Fruit fly (Drosophila melanogaster): Measurements from ENCODE around the gene indra.
A peak's percentile ranks its signal among the peaks of the same experiment; 100 is the strongest.

The indra gene

dm6 chr3L:1300076-1300635 is 42.0 kb downstream of the indra start (continued):
- TF ChIP-seq CG15011 (GFP tag; optimal IDR thresholded peaks at IDR 0.05) (peak; percentile 79), pb (GFP tag; optimal IDR thresholded peaks at IDR 0.05) (no peak), crc (GFP tag; optimal IDR thresholded peaks at IDR 0.05) (no peak), CG18764 (GFP tag; optimal IDR thresholded peaks at IDR 0.05) (peak; percentile 65), CG18262 (tag; optimal IDR thresholded peaks at IDR 0.05) (peak; percentile 94), caup (GFP tag; optimal IDR thresholded peaks at IDR 0.05; ENCODE audit: severe bottlenecking) (peak; percentile 77), CG11560 (tag; IDR thresholded peaks at IDR 0.05) (0 out of 3 replicates have a peak, but pooled peaks have one; percentile 48), Opbp (GFP tag; IDR thresholded peaks at IDR 0.05; ENCODE audit: partially characterized antibody) (no peak), ap (GFP tag; IDR thresholded peaks at IDR 0.05) (peak; percentile 45), Fer3 (tag; optimal IDR thresholded peaks at IDR 0.05) (peak; percentile 81), fd96Cb (tag; optimal IDR thresholded peaks at IDR 0.05) (peak; percentile 85), Ravus (GFP tag; IDR thresholded peaks at IDR 0.05) (peak; percentile 13; the same call in 1 of the 2 replicates), pan (optimal IDR thresholded peaks at IDR 0.05) (no peak), pan (GFP tag; optimal IDR thresholded peaks at IDR 0.05 in 1 of 2, IDR thresholded peaks at IDR 0.05 in 1 of 2) (peak in 1 of 2 experiments; percentile 82), onecut (GFP tag; IDR thresholded peaks at IDR 0.05) (peak; percentile 64), Dp (GFP tag; optimal IDR thresholded peaks at IDR 0.05) (no peak), eve (GFP tag; optimal IDR thresholded peaks at IDR 0.05) (no peak), nerfin-1 (tag; optimal IDR thresholded peaks at IDR 0.05) (peak; percentile 78), CrebB (tag; optimal IDR thresholded peaks at IDR 0.05) (peak; percentile 58), Ada2b (GFP tag; IDR thresholded peaks at IDR 0.05) (no peak), CG15696 (tag; optimal IDR thresholded peaks at IDR 0.05) (peak; percentile 86), Max (GFP tag; optimal IDR thresholded peaks at IDR 0.05) (peak; percentile 80), bowl (GFP tag; IDR thresholded peaks at IDR 0.05) (peak; percentile 58; the same call in 1 of the 2 replicates), nerfin-2 (GFP tag; IDR thresholded peaks at IDR 0.05; ENCODE audit: partially characterized antibody) (no peak), dimm (GFP tag; IDR thresholded peaks at IDR 0.05) (no peak), CG2199 (GFP tag; IDR thresholded peaks at IDR 0.05) (0 out of 3 replicates have a peak, but pooled peaks have one; percentile 54), CG15601 (tag; optimal IDR thresholded peaks at IDR 0.05) (peak; percentile 86), Dll (GFP tag; IDR thresholded peaks at IDR 0.05; ENCODE audit: partially characterized antibody) (no peak), GATAe (GFP tag; conservative IDR thresholded peaks at IDR 0.05) (no peak), CG2678 (tag; optimal IDR thresholded peaks at IDR 0.05) (peak; percentile 90), Scr (GFP tag; IDR thresholded peaks at IDR 0.05; ENCODE audit: partially characterized antibody) (no peak), wek (GFP tag; optimal IDR thresholded peaks at IDR 0.05) (peak; percentile 11), Bdp1 (GFP tag; optimal IDR thresholded peaks at IDR 0.05) (peak; percentile 12), prd (optimal IDR thresholded peaks at IDR 0.05) (no peak), prd (GFP tag; IDR thresholded peaks at IDR 0.05) (peak; percentile 89), CG12391 (tag; optimal IDR thresholded peaks at IDR 0.05) (peak; percentile 92), cas (GFP tag; IDR thresholded peaks at IDR 0.05) (no peak), CG12236 (GFP tag; optimal IDR thresholded peaks at IDR 0.05) (peak; percentile 4)

- TF ChIP-seq Meics (GFP tag; optimal IDR thresholded peaks at IDR 0.05) (no peak), sug (tag; optimal IDR thresholded peaks at IDR 0.05) (peak; percentile 40), odd (GFP tag; optimal IDR thresholded peaks at IDR 0.05) (no peak), tna (GFP tag; IDR thresholded peaks at IDR 0.05; ENCODE audit: partially characterized antibody) (no peak), Mad (GFP tag; optimal IDR thresholded peaks at IDR 0.05) (no peak), CG32532 (GFP tag; IDR thresholded peaks at IDR 0.05) (0 out of 2 replicates have a peak, but pooled peaks have one; percentile 52), Dip2 (GFP tag; IDR thresholded peaks at IDR 0.05) (no peak), CG17802 (tag; optimal IDR thresholded peaks at IDR 0.05) (no peak), Bteb2 (GFP tag; optimal IDR thresholded peaks at IDR 0.05) (no peak), Fer1 (GFP tag; optimal IDR thresholded peaks at IDR 0.05) (peak; percentile 35), Aef1 (GFP tag; IDR thresholded peaks at IDR 0.05) (0 out of 3 replicates have a peak, but pooled peaks have one; percentile 24), bbx (GFP tag; IDR thresholded peaks at IDR 0.05; ENCODE audit: partially characterized antibody) (no peak; the same call in 1 of the 2 replicates), CG14710 (tag; optimal IDR thresholded peaks at IDR 0.05) (peak; percentile 36), ara (GFP tag; IDR thresholded peaks at IDR 0.05) (no peak)
Observed at dm6 chr3L:1298509-1298908, 43.7 kb downstream of the indra start, which contains the start of gene scf. Gene scf, plus strand, starts transcription at chr3L:1298672.

Measured in whole organism, embryonic.